Worm (Caenorhabditis elegans): ENCODE data around the gene arrd-19.

DNA sequence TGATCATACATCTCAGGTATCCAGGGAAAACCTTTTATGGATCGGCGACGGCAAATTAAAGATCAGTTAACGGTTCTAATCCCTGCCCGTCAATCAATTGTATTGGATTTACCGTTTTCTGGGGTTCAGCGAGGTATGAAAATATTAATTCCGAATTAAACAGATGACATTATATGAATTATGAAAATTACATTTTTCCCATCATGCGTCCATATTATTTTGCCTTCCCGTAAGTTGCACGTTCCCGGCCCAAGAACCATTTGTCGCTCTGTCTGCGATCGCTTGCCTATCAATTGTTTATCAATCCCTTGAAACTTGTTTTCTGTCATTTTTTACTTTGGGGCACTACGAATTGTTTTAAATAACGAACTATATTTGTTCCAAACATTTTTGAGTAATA lies 46.3 kb upstream of the arrd-19 start:
- TF ChIP-seq ZK546.5 (tag; optimal IDR thresholded peaks at IDR 0.05): no peak
- TF ChIP-seq lin-13 (GFP tag; optimal IDR thresholded peaks at IDR 0.05): no peak
- no peak for TF ChIP-seq nhr-10 (tag; optimal IDR thresholded peaks at IDR 0.05)
- no peak for TF ChIP-seq F49E8.2 (tag; optimal IDR thresholded peaks at IDR 0.05; ENCODE audit: borderline replicate concordance)
- no peak for TF ChIP-seq lsy-2 (tag; optimal IDR thresholded peaks at IDR 0.05)
